Worm (Caenorhabditis elegans): ENCODE measurements around the gene F53G2.3.

F53G2.3 gene

ce11 chrII:2480099-2480498 is at the start of gene F53G2.3:
Gene F53G2.3, plus strand, starts transcription at chrII:2480399.
- no peak for TF ChIP-seq ztf-23 (GFP tag; IDR thresholded peaks at IDR 0.05)
- no peak for TF ChIP-seq med-1 (GFP tag; optimal IDR thresholded peaks at IDR 0.05; ENCODE audit: insufficient read depth)
- TF ChIP-seq ref-1 (GFP tag; conservative IDR thresholded peaks at IDR 0.05) = no peak
- no peak for TF ChIP-seq klf-2 (GFP tag; conservative IDR thresholded peaks at IDR 0.05)
- no peak for TF ChIP-seq tab-1 (GFP tag; IDR thresholded peaks at IDR 0.05)
- TF ChIP-seq cog-1 (tag; optimal IDR thresholded peaks at IDR 0.05) = no peak
- TF ChIP-seq ztf-29 (GFP tag; IDR thresholded peaks at IDR 0.05) = no peak
- no peak for TF ChIP-seq flt-1 (GFP tag; IDR thresholded peaks at IDR 0.05)

- TF ChIP-seq cog-1 (tag; optimal IDR thresholded peaks at IDR 0.05) (no peak), flt-1 (GFP tag; IDR thresholded peaks at IDR 0.05) (no peak), med-1 (GFP tag; optimal IDR thresholded peaks at IDR 0.05; ENCODE audit: insufficient read depth) (no peak), T22C8.4 (GFP tag; IDR thresholded peaks at IDR 0.05) (no peak), ztf-29 (GFP tag; IDR thresholded peaks at IDR 0.05) (no peak), tab-1 (GFP tag; IDR thresholded peaks at IDR 0.05) (no peak), ztf-23 (GFP tag; IDR thresholded peaks at IDR 0.05) (no peak), klf-2 (GFP tag; conservative IDR thresholded peaks at IDR 0.05) (no peak), ref-1 (GFP tag; conservative IDR thresholded peaks at IDR 0.05) (no peak)
Measured at ce11 chrII:2431972-2432371, 48.2 kb upstream of the F53G2.3 start, which contains the start of gene ceh-86. Gene ceh-86, minus strand, starts transcription at chrII:2432072.

ce11 chrII:2435566-2435965 is 44.6 kb upstream of the F53G2.3 start:
- TF ChIP-seq T22C8.4 (GFP tag; IDR thresholded peaks at IDR 0.05) (no peak), ref-1 (GFP tag; conservative IDR thresholded peaks at IDR 0.05) (no peak), cog-1 (tag; optimal IDR thresholded peaks at IDR 0.05) (no peak), med-1 (GFP tag; optimal IDR thresholded peaks at IDR 0.05; ENCODE audit: insufficient read depth) (no peak), ztf-29 (GFP tag; IDR thresholded peaks at IDR 0.05) (no peak), tab-1 (GFP tag; IDR thresholded peaks at IDR 0.05) (no peak), ztf-23 (GFP tag; IDR thresholded peaks at IDR 0.05) (no peak), klf-2 (GFP tag; conservative IDR thresholded peaks at IDR 0.05) (no peak), flt-1 (GFP tag; IDR thresholded peaks at IDR 0.05) (no peak)

ce11 chrII:2436757-2437156 is 43.4 kb upstream of the F53G2.3 start:
- TF ChIP-seq cog-1 (tag; optimal IDR thresholded peaks at IDR 0.05) (no peak), ztf-29 (GFP tag; IDR thresholded peaks at IDR 0.05) (no peak), ztf-23 (GFP tag; IDR thresholded peaks at IDR 0.05) (no peak), ref-1 (GFP tag; conservative IDR thresholded peaks at IDR 0.05) (no peak)

- TF ChIP-seq T22C8.4 (GFP tag; IDR thresholded peaks at IDR 0.05) = no peak
- no peak for TF ChIP-seq tab-1 (GFP tag; IDR thresholded peaks at IDR 0.05)
- no peak for TF ChIP-seq ztf-29 (GFP tag; IDR thresholded peaks at IDR 0.05)
- TF ChIP-seq klf-2 (GFP tag; conservative IDR thresholded peaks at IDR 0.05) = no peak
- no peak for TF ChIP-seq ref-1 (GFP tag; conservative IDR thresholded peaks at IDR 0.05)
- no peak for TF ChIP-seq cog-1 (tag; optimal IDR thresholded peaks at IDR 0.05)
- no peak for TF ChIP-seq ztf-23 (GFP tag; IDR thresholded peaks at IDR 0.05)
- no peak for TF ChIP-seq med-1 (GFP tag; optimal IDR thresholded peaks at IDR 0.05; ENCODE audit: insufficient read depth)
- TF ChIP-seq flt-1 (GFP tag; IDR thresholded peaks at IDR 0.05) = no peak
Measured at ce11 chrII:2438180-2438579, 42.0 kb upstream of the F53G2.3 start.

ce11 chrII:2438944-2439343 is 41.3 kb upstream of the F53G2.3 start:
- TF ChIP-seq ztf-23 (GFP tag; IDR thresholded peaks at IDR 0.05) = no peak
- no peak for TF ChIP-seq cog-1 (tag; optimal IDR thresholded peaks at IDR 0.05)
- no peak for TF ChIP-seq med-1 (GFP tag; optimal IDR thresholded peaks at IDR 0.05; ENCODE audit: insufficient read depth)

ce11 chrII:2440312-2440711 is 39.9 kb upstream of the F53G2.3 start:
- no peak for TF ChIP-seq ref-1 (GFP tag; conservative IDR thresholded peaks at IDR 0.05)
- no peak for TF ChIP-seq klf-2 (GFP tag; conservative IDR thresholded peaks at IDR 0.05)
- TF ChIP-seq ztf-23 (GFP tag; IDR thresholded peaks at IDR 0.05) = no peak
- no peak for TF ChIP-seq med-1 (GFP tag; optimal IDR thresholded peaks at IDR 0.05; ENCODE audit: insufficient read depth)
- TF ChIP-seq T22C8.4 (GFP tag; IDR thresholded peaks at IDR 0.05) = no peak
- no peak for TF ChIP-seq flt-1 (GFP tag; IDR thresholded peaks at IDR 0.05)

- TF ChIP-seq ref-1 (GFP tag; conservative IDR thresholded peaks at IDR 0.05) = no peak
Measured at ce11 chrII:2442243-2442642, 38.0 kb upstream of the F53G2.3 start.

- no peak for TF ChIP-seq ref-1 (GFP tag; conservative IDR thresholded peaks at IDR 0.05)
Measured at ce11 chrII:2442979-2443378, 37.2 kb upstream of the F53G2.3 start, which contains the start of gene vab-19. Gene vab-19, plus strand, starts transcription at chrII:2443279.

ce11 chrII:2445164-2445563 is 35.0 kb upstream of the F53G2.3 start:
- TF ChIP-seq ref-1 (GFP tag; conservative IDR thresholded peaks at IDR 0.05) (no peak), klf-2 (GFP tag; conservative IDR thresholded peaks at IDR 0.05) (no peak), ztf-29 (GFP tag; IDR thresholded peaks at IDR 0.05) (no peak), flt-1 (GFP tag; IDR thresholded peaks at IDR 0.05) (no peak), med-1 (GFP tag; optimal IDR thresholded peaks at IDR 0.05; ENCODE audit: insufficient read depth) (no peak), cog-1 (tag; optimal IDR thresholded peaks at IDR 0.05) (no peak), ztf-23 (GFP tag; IDR thresholded peaks at IDR 0.05) (no peak), T22C8.4 (GFP tag; IDR thresholded peaks at IDR 0.05) (no peak), tab-1 (GFP tag; IDR thresholded peaks at IDR 0.05) (no peak)

- TF ChIP-seq tab-1 (GFP tag; IDR thresholded peaks at IDR 0.05) (no peak), cog-1 (tag; optimal IDR thresholded peaks at IDR 0.05) (no peak), flt-1 (GFP tag; IDR thresholded peaks at IDR 0.05) (no peak), med-1 (GFP tag; optimal IDR thresholded peaks at IDR 0.05; ENCODE audit: insufficient read depth) (no peak), ztf-23 (GFP tag; IDR thresholded peaks at IDR 0.05) (no peak), klf-2 (GFP tag; conservative IDR thresholded peaks at IDR 0.05) (no peak), ref-1 (GFP tag; conservative IDR thresholded peaks at IDR 0.05) (no peak), T22C8.4 (GFP tag; IDR thresholded peaks at IDR 0.05) (no peak), ztf-29 (GFP tag; IDR thresholded peaks at IDR 0.05) (no peak)
Measured at ce11 chrII:2446727-2447126, 33.5 kb upstream of the F53G2.3 start.

All from whole organism, midembryonic.